Worm (Caenorhabditis elegans) whole organism, L1 larva: ENCODE data around the gene F37C12.18.

Source experiments
- C04F5.9 ChIP-seq: sonication (generic microtip); optimal IDR thresholded peaks from 2 replicates; lab custom pipeline; 2016; ENCODE audit warnings: missing genetic modification characterization, missing compliant biosample characterization
- C16A3.4 ChIP-seq: fragments of 150-350 bp; optimal IDR thresholded peaks from 2 replicates; lab custom pipeline; 2014; ENCODE audit warnings: missing biosample characterization, missing genetic modification characterization
- F16B12.6 ChIP-seq: fragments of 150-350 bp; optimal IDR thresholded peaks from 2 replicates; lab custom pipeline; 2014; ENCODE audit warnings: missing biosample characterization, missing genetic modification characterization
- ceh-63 ChIP-seq: fragments of 200-800 bp; sonication (Bioruptor generic); optimal IDR thresholded peaks from 2 replicates; lab custom pipeline; 2018; ENCODE audit warnings: mild to moderate bottlenecking, missing genetic modification characterization, missing compliant biosample characterization
- ceh-8 ChIP-seq: fragments of 200-800 bp; sonication (Bioruptor generic); optimal IDR thresholded peaks from 2 replicates; lab custom pipeline; 2018; ENCODE audit warnings: mild to moderate bottlenecking, missing genetic modification characterization, moderate library complexity, missing compliant biosample characterization
- ceh-82 ChIP-seq, 3 experiments: fragments of 150-350 bp in 1 of 3; sonication (generic microtip) in 2 of 3; optimal IDR thresholded peaks; 2 replicates each; lab custom pipeline; 2014 to 2017; ENCODE audit warnings: missing biosample characterization in 3 of 3, missing genetic modification characterization in 3 of 3
- ces-1 ChIP-seq: fragments of 150-350 bp; optimal IDR thresholded peaks from 2 replicates; lab custom pipeline; 2014; ENCODE audit warnings: missing biosample characterization, missing genetic modification reagents, missing genetic modification characterization
- dpl-1 ChIP-seq, 3 experiments: fragments of 150-350 bp in 2 of 3; sonication (generic microtip) in 1 of 3; optimal IDR thresholded peaks; 2 replicates each; lab custom pipeline; 2014 to 2017; ENCODE audit warnings: missing biosample characterization in 3 of 3, missing genetic modification characterization in 3 of 3, missing genetic modification reagents in 3 of 3
- efl-1 ChIP-seq, 4 experiments: fragments of 150-350 bp; optimal IDR thresholded peaks in 3 of 4; peaks in 1 of 4; 1 replicate in 1 of 4; 2 replicates in 3 of 4; lab custom pipeline; 2014; ENCODE audit warnings: missing biosample characterization in 2 of 4, missing genetic modification characterization in 2 of 4, missing genetic modification reagents in 2 of 4
- efl-3 ChIP-seq: fragments of 200-800 bp; sonication (Bioruptor generic); optimal IDR thresholded peaks from 2 replicates; lab custom pipeline; 2018; ENCODE audit warnings: mild to moderate bottlenecking, missing genetic modification characterization, missing compliant biosample characterization
- egl-13 ChIP-seq: sonication (generic microtip); optimal IDR thresholded peaks from 2 replicates; lab custom pipeline; 2016; ENCODE audit warnings: missing genotype, missing genetic modification reagents, missing genetic modification characterization, missing compliant biosample characterization
- elt-2 ChIP-seq: sonication (generic microtip); optimal IDR thresholded peaks from 2 replicates; lab custom pipeline; 2016; ENCODE audit warnings: missing genetic modification characterization, mild to moderate bottlenecking, inconsistent platforms, missing compliant biosample characterization, missing genetic modification reagents
- elt-3 ChIP-seq, 6 experiments: fragments of 150-350 bp in 1 of 6; sonication (generic microtip); optimal IDR thresholded peaks; 2 replicates each; lab custom pipeline; 2017 to 2018; ENCODE audit warnings: missing biosample characterization in 6 of 6, missing genetic modification characterization in 6 of 6, inconsistent platforms in 1 of 6
- fkh-10 ChIP-seq: sonication (generic microtip); optimal IDR thresholded peaks from 2 replicates; lab custom pipeline; 2017; ENCODE audit warnings: missing biosample characterization, missing genetic modification reagents, missing genetic modification characterization
- fkh-8 ChIP-seq: sonication (generic microtip); optimal IDR thresholded peaks from 2 replicates; lab custom pipeline; 2016; ENCODE audit warnings: mild to moderate bottlenecking, missing genetic modification characterization, missing compliant biosample characterization
- fos-1 ChIP-seq: fragments of 150-350 bp; optimal IDR thresholded peaks from 2 replicates; lab custom pipeline; 2014; ENCODE audit warnings: missing biosample characterization, missing genetic modification characterization
- grh-1 ChIP-seq: fragments of 200-800 bp; sonication (Bioruptor generic); IDR thresholded peaks from 2 replicates; pipeline ENCODE4 v1.3.6; 2022; ENCODE audit warnings: missing genetic modification reagents, missing genetic modification characterization, missing compliant biosample characterization
- hlh-4 ChIP-seq: sonication (generic microtip); optimal IDR thresholded peaks from 2 replicates; lab custom pipeline; 2016; ENCODE audit warnings: mild to moderate bottlenecking, missing genetic modification characterization, missing compliant biosample characterization
- hpl-2 ChIP-seq: fragments of 150-350 bp; optimal IDR thresholded peaks from 2 replicates; lab custom pipeline; 2014; ENCODE audit warnings: missing biosample characterization, missing genetic modification reagents, missing genetic modification characterization
- jun-1 ChIP-seq: fragments of 150-350 bp; optimal IDR thresholded peaks from 2 replicates; lab custom pipeline; 2014; ENCODE audit warnings: missing biosample characterization, missing genetic modification reagents, missing genetic modification characterization
- lin-13 ChIP-seq: fragments of 150-350 bp; optimal IDR thresholded peaks from 2 replicates; lab custom pipeline; 2014; ENCODE audit warnings: missing biosample characterization, missing genetic modification reagents, missing genetic modification characterization
- lin-15B ChIP-seq: fragments of 150-350 bp; sonication (generic microtip); optimal IDR thresholded peaks from 3 replicates; lab custom pipeline; 2014; ENCODE audit warnings: missing biosample characterization, missing genetic modification characterization
- lin-35 ChIP-seq, 2 experiments: fragments of 150-350 bp; optimal IDR thresholded peaks; 2 replicates each; lab custom pipeline; 2014; ENCODE audit warnings: missing biosample characterization in 2 of 2, missing genetic modification characterization in 2 of 2, missing genetic modification reagents in 2 of 2
- lsy-2 ChIP-seq, 2 experiments: fragments of 150-350 bp; optimal IDR thresholded peaks; 2 replicates each; lab custom pipeline; 2014; ENCODE audit warnings: missing biosample characterization in 2 of 2, missing genetic modification characterization in 2 of 2
- mab-9 ChIP-seq: fragments of 200-800 bp; sonication (Bioruptor generic); IDR thresholded peaks from 2 replicates; pipeline ENCODE4 v1.3.6; 2022; ENCODE audit warnings: missing genetic modification reagents, missing genetic modification characterization, missing compliant biosample characterization
- mdl-1 ChIP-seq, 2 experiments: fragments of 150-350 bp; optimal IDR thresholded peaks; 2 replicates each; lab custom pipeline; 2014 to 2017; ENCODE audit warnings: missing biosample characterization in 2 of 2, missing genetic modification characterization in 2 of 2, inconsistent platforms in 1 of 2
- nhr-237 ChIP-seq: fragments of 150-350 bp; optimal IDR thresholded peaks from 2 replicates; lab custom pipeline; 2014; ENCODE audit warnings: missing biosample characterization, missing genetic modification characterization
- nhr-28 ChIP-seq: fragments of 150-350 bp; optimal IDR thresholded peaks from 2 replicates; lab custom pipeline; 2014; ENCODE audit warnings: missing biosample characterization, missing genetic modification characterization
- nhr-47 ChIP-seq: sonication (generic microtip); optimal IDR thresholded peaks from 2 replicates; lab custom pipeline; 2016; ENCODE audit warnings: mild to moderate bottlenecking, missing genetic modification characterization, moderate library complexity, missing compliant biosample characterization
- nhr-71 ChIP-seq: sonication (generic microtip); optimal IDR thresholded peaks from 2 replicates; lab custom pipeline; 2016; ENCODE audit warnings: mild to moderate bottlenecking, missing genetic modification characterization, moderate library complexity, missing compliant biosample characterization
- nhr-76 ChIP-seq: sonication (generic microtip); optimal IDR thresholded peaks from 2 replicates; lab custom pipeline; 2017; ENCODE audit warnings: missing biosample characterization, missing genetic modification characterization
- nhr-84 ChIP-seq: sonication (generic microtip); optimal IDR thresholded peaks from 2 replicates; lab custom pipeline; 2017; ENCODE audit warnings: missing biosample characterization, missing genetic modification characterization
- nhr-85 ChIP-seq: sonication (generic microtip); peaks from one replicate; lab custom pipeline; 2016; ENCODE audit warnings: missing genetic modification characterization, inconsistent platforms, missing compliant biosample characterization
- nhr-90 ChIP-seq: sonication (generic microtip); optimal IDR thresholded peaks from 2 replicates; lab custom pipeline; 2016; ENCODE audit warnings: mild to moderate bottlenecking, missing genetic modification characterization, missing compliant biosample characterization; ENCODE audit not compliant: poor library complexity
- skn-1 ChIP-seq: fragments of 150-350 bp; optimal IDR thresholded peaks from 2 replicates; lab custom pipeline; 2014; ENCODE audit warnings: missing biosample characterization, missing genetic modification characterization
- snpc-4 ChIP-seq: fragments of 150-350 bp; optimal IDR thresholded peaks from 2 replicates; lab custom pipeline; 2014; ENCODE audit warnings: missing biosample characterization, missing genetic modification characterization
- sup-37 ChIP-seq: fragments of 200-800 bp; sonication (Bioruptor generic); optimal IDR thresholded peaks from 2 replicates; lab custom pipeline; 2018; ENCODE audit warnings: mild to moderate bottlenecking, missing genetic modification characterization, missing compliant biosample characterization
- tlp-1 ChIP-seq: fragments of 150-350 bp; optimal IDR thresholded peaks from 2 replicates; lab custom pipeline; 2014; ENCODE audit warnings: missing biosample characterization, missing genetic modification characterization
- unc-98 ChIP-seq: fragments of 200-800 bp; sonication (Bioruptor generic); IDR thresholded peaks from 2 replicates; pipeline ENCODE4 v1.3.6; 2022; ENCODE audit warnings: missing genetic modification characterization, missing compliant biosample characterization
- xbp-1 ChIP-seq: sonication (generic microtip); optimal IDR thresholded peaks from 2 replicates; lab custom pipeline; 2016; ENCODE audit warnings: missing genetic modification characterization, missing compliant biosample characterization
- ztf-11 ChIP-seq, 2 experiments: sonication (generic microtip); optimal IDR thresholded peaks; 2 replicates each; lab custom pipeline; 2016 to 2017; ENCODE audit warnings: missing genetic modification characterization in 2 of 2, missing biosample characterization in 1 of 2, missing compliant biosample characterization in 1 of 2
- ztf-4 ChIP-seq: fragments of 150-350 bp; optimal IDR thresholded peaks from 2 replicates; lab custom pipeline; 2014; ENCODE audit warnings: missing biosample characterization, missing genetic modification characterization

Gene F37C12.18

ce11 chrIII:7195325-7195724, at the start of gene F37C12.18:
Gene F37C12.18, minus strand, starts transcription at chrIII:7195425.
- TF ChIP-seq efl-1 (optimal IDR thresholded peaks at IDR 0.05; lab: Kevin White, UChicago), result no peak
- TF ChIP-seq efl-1 (GFP tag; optimal IDR thresholded peaks at IDR 0.05 in 1 of 2; lab: Kevin White, UChicago), result peak in 1 of 2 experiments; percentile 49
- TF ChIP-seq nhr-76 (tag; lab: Kevin White, UChicago), result no peak
- TF ChIP-seq mab-9 (GFP tag; lab: Robert Waterston, UW), result no peak

DNA sequence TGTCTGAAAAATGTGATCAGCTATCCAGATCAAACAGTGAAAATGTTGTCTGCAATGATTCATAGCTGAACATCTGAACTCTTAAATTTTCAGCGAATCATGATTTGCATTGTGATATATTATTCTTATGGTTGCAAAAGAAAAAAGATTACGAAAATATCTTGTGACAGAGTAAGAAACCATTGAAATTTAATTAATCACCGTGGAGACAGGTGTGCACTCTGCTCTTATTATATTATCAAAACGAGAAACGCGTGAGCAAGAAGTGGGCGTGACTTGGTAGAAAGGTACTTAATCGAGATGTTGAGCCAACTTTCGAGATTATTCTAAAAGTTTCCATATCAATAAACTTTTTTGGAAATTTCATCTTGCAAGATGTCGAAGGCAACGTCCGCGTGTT, 47.8 kb upstream of the F37C12.18 start, which contains the start of gene osm-10:
osm-10 (plus strand) TSS at position 293 of the 400 bp plus-strand sequence.
- TF ChIP-seq ceh-8 (GFP tag; lab: Kevin White, UChicago) (peak; percentile 77), fkh-8 (tag; lab: Kevin White, UChicago) (peak; percentile 58), nhr-71 (peak; percentile 49), fkh-10 (GFP tag; lab: Kevin White, UChicago) (no peak), nhr-47 (tag; lab: Kevin White, UChicago) (peak; percentile 34), jun-1 (tag; lab: Kevin White, UChicago) (no peak)

- TF ChIP-seq efl-3 (GFP tag; lab: Kevin White, UChicago), result no peak
- TF ChIP-seq tlp-1, result no peak
- no peak for TF ChIP-seq grh-1 (GFP tag; lab: Robert Waterston, UW)
- TF ChIP-seq nhr-90 (tag; lab: Kevin White, UChicago), result no peak
- no peak for TF ChIP-seq elt-2 (tag; lab: Kevin White, UChicago)
- no peak for TF ChIP-seq nhr-237 (tag; lab: Kevin White, UChicago)
- TF ChIP-seq nhr-28 (tag; lab: Kevin White, UChicago), result no peak
- no peak for TF ChIP-seq unc-98 (GFP tag; lab: Robert Waterston, UW)
- no peak for TF ChIP-seq nhr-84
- TF ChIP-seq lin-35 (GFP tag; optimal IDR thresholded peaks at IDR 0.05; lab: Kevin White, UChicago), result no peak
- TF ChIP-seq sup-37 (GFP tag; lab: Kevin White, UChicago), result no peak
- no peak for TF ChIP-seq nhr-76 (tag; lab: Kevin White, UChicago)
- TF ChIP-seq dpl-1 (GFP tag; optimal IDR thresholded peaks at IDR 0.05; lab: Kevin White, UChicago), result no peak
- no peak for TF ChIP-seq ztf-4 (tag; lab: Kevin White, UChicago)
- no peak for TF ChIP-seq fos-1 (tag; lab: Kevin White, UChicago)
Observed at ce11 chrIII:7241065-7241464, 45.8 kb upstream of the F37C12.18 start, which contains the start of gene ztf-31. Gene ztf-31, plus strand, starts transcription at chrIII:7241365.

- no peak for TF ChIP-seq lin-15B (tag; lab: Kevin White, UChicago)
- no peak for TF ChIP-seq efl-3 (GFP tag; lab: Kevin White, UChicago)
- TF ChIP-seq ceh-82 (tag; optimal IDR thresholded peaks at IDR 0.05; lab: Kevin White, UChicago), result no peak
- TF ChIP-seq C16A3.4, result no peak
- no peak for TF ChIP-seq elt-3 (tag; optimal IDR thresholded peaks at IDR 0.05; lab: Kevin White, UChicago)
- TF ChIP-seq lin-13, result no peak
- no peak for TF ChIP-seq sup-37 (GFP tag; lab: Kevin White, UChicago)
- no peak for TF ChIP-seq ceh-63 (GFP tag; lab: Kevin White, UChicago)
- TF ChIP-seq C04F5.9 (tag; lab: Kevin White, UChicago), result no peak
- no peak for TF ChIP-seq nhr-85 (tag; lab: Kevin White, UChicago)
Observed at ce11 chrIII:7239416-7239815, 44.2 kb upstream of the F37C12.18 start.

ce11 chrIII:7238727-7239126, 43.5 kb upstream of the F37C12.18 start, which contains the start of gene pars-1:
Gene pars-1, plus strand, starts transcription at chrIII:7239027.
- TF ChIP-seq hlh-4 (no peak), xbp-1 (tag; lab: Kevin White, UChicago) (no peak), ceh-82 (tag; optimal IDR thresholded peaks at IDR 0.05; lab: Kevin White, UChicago) (no peak), fkh-8 (tag; lab: Kevin White, UChicago) (no peak), hpl-2 (GFP tag; lab: Kevin White, UChicago) (no peak), snpc-4 (tag; lab: Kevin White, UChicago) (no peak), skn-1 (tag; lab: Kevin White, UChicago) (no peak), mdl-1 (tag; optimal IDR thresholded peaks at IDR 0.05; lab: Kevin White, UChicago) (no peak), lin-15B (tag; lab: Kevin White, UChicago) (no peak), egl-13 (tag; lab: Kevin White, UChicago) (no peak), F16B12.6 (no peak), lsy-2 (tag; optimal IDR thresholded peaks at IDR 0.05; lab: Kevin White, UChicago) (no peak), ceh-63 (GFP tag; lab: Kevin White, UChicago) (no peak), ztf-11 (tag; optimal IDR thresholded peaks at IDR 0.05; lab: Kevin White, UChicago) (no peak), elt-2 (tag; lab: Kevin White, UChicago) (no peak), sup-37 (GFP tag; lab: Kevin White, UChicago) (no peak), ces-1 (GFP tag; lab: Kevin White, UChicago) (no peak)
